Fruit fly (Drosophila melanogaster): ENCODE data around the gene CG11964.

The CG11964 gene

DNA sequence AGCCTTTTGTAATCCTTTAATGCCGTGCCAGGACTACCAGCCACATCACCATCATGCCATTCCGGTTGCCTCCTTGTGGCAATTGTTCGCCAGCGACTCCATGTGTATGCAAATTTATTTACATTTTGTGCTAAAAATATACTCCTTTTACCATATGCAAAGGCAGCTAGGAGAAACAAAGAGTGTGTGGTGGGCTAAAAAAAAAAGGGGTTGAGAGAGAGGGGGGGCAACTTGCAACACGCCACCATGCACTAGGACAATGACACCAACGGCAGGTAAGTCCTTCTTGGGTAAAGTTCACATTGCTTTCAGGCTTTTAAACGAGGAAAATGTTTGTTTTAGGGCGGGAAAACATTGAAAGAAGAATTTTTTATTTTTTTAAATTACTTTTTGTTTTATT, 29.9 kb downstream of the CG11964 start:
- no peak for TF ChIP-seq az2 (GFP tag; optimal IDR thresholded peaks at IDR 0.05)
- TF ChIP-seq Fer1 (GFP tag; optimal IDR thresholded peaks at IDR 0.05) = no peak
- no peak for TF ChIP-seq NfI (GFP tag; optimal IDR thresholded peaks at IDR 0.05)
- TF ChIP-seq ewg (GFP tag; optimal IDR thresholded peaks at IDR 0.05) = no peak
- TF ChIP-seq CG4404 (GFP tag; IDR thresholded peaks at IDR 0.05) = no peak
- no peak for TF ChIP-seq inv (GFP tag; IDR thresholded peaks at IDR 0.05; ENCODE audit: partially characterized antibody)
- TF ChIP-seq pfk (GFP tag; optimal IDR thresholded peaks at IDR 0.05) = no peak
- TF ChIP-seq phol (tag; optimal IDR thresholded peaks at IDR 0.05) = no peak

DNA sequence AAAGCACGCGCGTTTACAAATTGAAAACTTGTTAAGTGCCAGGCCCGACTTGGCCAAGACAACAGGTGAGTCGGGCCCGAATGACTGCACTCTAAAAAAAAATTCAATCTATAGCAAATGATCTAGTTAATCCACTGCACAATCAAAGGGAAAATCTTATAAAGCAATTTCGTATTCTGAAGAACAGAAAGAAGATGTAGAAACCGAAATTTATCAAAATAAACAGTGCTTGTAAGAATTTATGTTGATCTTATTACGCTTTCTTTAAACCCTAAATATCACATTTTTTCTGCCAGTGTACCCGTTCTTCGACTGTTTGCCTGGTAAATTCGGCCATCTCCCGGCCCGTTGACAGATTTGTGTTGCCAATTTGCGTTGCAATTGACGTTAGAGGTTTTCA, 48.1 kb downstream of the CG11964 start:
- TF ChIP-seq CG3163 (GFP tag; optimal IDR thresholded peaks at IDR 0.05) = peak; percentile 54
- peak; percentile 34 for TF ChIP-seq CG12744 (GFP tag; optimal IDR thresholded peaks at IDR 0.05)
- peak; percentile 65 to 83 for TF ChIP-seq Hr51 (GFP tag; optimal IDR thresholded peaks at IDR 0.05)
- peak; percentile 69 for TF ChIP-seq ATbp (GFP tag; optimal IDR thresholded peaks at IDR 0.05)
- TF ChIP-seq CHES-1-like (GFP tag; optimal IDR thresholded peaks at IDR 0.05) = peak; percentile 49
- TF ChIP-seq fd64A (GFP tag; optimal IDR thresholded peaks at IDR 0.05) = peak; percentile 12
- TF ChIP-seq zfh1 (GFP tag; IDR thresholded peaks at IDR 0.05) = peak; percentile 52; the same call in 2 of the 3 replicates
- peak; percentile 36 for TF ChIP-seq jing (GFP tag; optimal IDR thresholded peaks at IDR 0.05)
- no peak for TF ChIP-seq ham (GFP tag; IDR thresholded peaks at IDR 0.05)
- no peak for TF ChIP-seq br (optimal IDR thresholded peaks at IDR 0.05)
- TF ChIP-seq CG14667 (GFP tag; IDR thresholded peaks at IDR 0.05) = peak; percentile 36; the same call in 1 of the 2 replicates
- TF ChIP-seq tna (GFP tag; IDR thresholded peaks at IDR 0.05; ENCODE audit: partially characterized antibody) = no peak
- TF ChIP-seq unc-4 (GFP tag; IDR thresholded peaks at IDR 0.05; ENCODE audit: partially characterized antibody) = no peak
- no peak for TF ChIP-seq CG3838 (GFP tag; optimal IDR thresholded peaks at IDR 0.05)
- TF ChIP-seq dimm (GFP tag; IDR thresholded peaks at IDR 0.05) = no peak
- 0 out of 2 replicates have a peak, but pooled peaks have one; percentile 44 for TF ChIP-seq ttk (GFP tag; IDR thresholded peaks at IDR 0.05)
- TF ChIP-seq shn (GFP tag; optimal IDR thresholded peaks at IDR 0.05) = peak; percentile 75
- TF ChIP-seq CG7372 (GFP tag; IDR thresholded peaks at IDR 0.05) = 0 out of 2 replicates have a peak, but pooled peaks have one; percentile 38
- peak; percentile 29 for TF ChIP-seq CG8089 (GFP tag; optimal IDR thresholded peaks at IDR 0.05)
- peak; percentile 50 for TF ChIP-seq CG9727 (GFP tag; optimal IDR thresholded peaks at IDR 0.05)
- TF ChIP-seq CG6854 (GFP tag; optimal IDR thresholded peaks at IDR 0.05) = peak; percentile 6
- TF ChIP-seq CG10462 (GFP tag; optimal IDR thresholded peaks at IDR 0.05) = peak; percentile 29
- peak; percentile 56; the same call in 1 of the 2 replicates for TF ChIP-seq CG32532 (GFP tag; IDR thresholded peaks at IDR 0.05)
- no peak for TF ChIP-seq CG10959 (GFP tag; IDR thresholded peaks at IDR 0.05)
- peak; percentile 46 for TF ChIP-seq vfl (GFP tag; optimal IDR thresholded peaks at IDR 0.05)
- TF ChIP-seq CG7786 (GFP tag; optimal IDR thresholded peaks at IDR 0.05) = peak; percentile 71
- TF ChIP-seq onecut (GFP tag; IDR thresholded peaks at IDR 0.05) = no peak
- no peak for TF ChIP-seq HLHmδ (GFP tag; optimal IDR thresholded peaks at IDR 0.05)
- 0 out of 3 replicates have a peak, but pooled peaks have one; percentile 50 for TF ChIP-seq Mrtf (GFP tag; IDR thresholded peaks at IDR 0.05)
- peak; percentile 51 for TF ChIP-seq slbo (GFP tag; IDR thresholded peaks at IDR 0.05)
- TF ChIP-seq Dad (GFP tag; optimal IDR thresholded peaks at IDR 0.05) = peak; percentile 21
- peak; percentile 13 for TF ChIP-seq NC2α (GFP tag; optimal IDR thresholded peaks at IDR 0.05)
- peak; percentile 69 for TF ChIP-seq CG3281 (GFP tag; optimal IDR thresholded peaks at IDR 0.05)
- TF ChIP-seq tx (GFP tag; optimal IDR thresholded peaks at IDR 0.05) = peak; percentile 48
- TF ChIP-seq Meics (GFP tag; optimal IDR thresholded peaks at IDR 0.05) = peak; percentile 66
- no peak for TF ChIP-seq prd (optimal IDR thresholded peaks at IDR 0.05)
- peak; percentile 75 for TF ChIP-seq prd (GFP tag; IDR thresholded peaks at IDR 0.05)
- peak; percentile 33 for TF ChIP-seq CG12071 (GFP tag; optimal IDR thresholded peaks at IDR 0.05)
- peak; percentile 7 for TF ChIP-seq Sry-δ (GFP tag; optimal IDR thresholded peaks at IDR 0.05)
- TF ChIP-seq h (optimal IDR thresholded peaks at IDR 0.05) = no peak
- TF ChIP-seq CG12236 (GFP tag; optimal IDR thresholded peaks at IDR 0.05) = peak; percentile 62
- no peak for TF ChIP-seq ssp (GFP tag; IDR thresholded peaks at IDR 0.05)
- peak; percentile 60 for TF ChIP-seq lmd (GFP tag; IDR thresholded peaks at IDR 0.05)
- peak; percentile 95 for TF ChIP-seq sens (GFP tag)

All from whole organism, embryonic.